Worm (Caenorhabditis elegans): ENCODE data around the gene T20D4.12.

DNA sequence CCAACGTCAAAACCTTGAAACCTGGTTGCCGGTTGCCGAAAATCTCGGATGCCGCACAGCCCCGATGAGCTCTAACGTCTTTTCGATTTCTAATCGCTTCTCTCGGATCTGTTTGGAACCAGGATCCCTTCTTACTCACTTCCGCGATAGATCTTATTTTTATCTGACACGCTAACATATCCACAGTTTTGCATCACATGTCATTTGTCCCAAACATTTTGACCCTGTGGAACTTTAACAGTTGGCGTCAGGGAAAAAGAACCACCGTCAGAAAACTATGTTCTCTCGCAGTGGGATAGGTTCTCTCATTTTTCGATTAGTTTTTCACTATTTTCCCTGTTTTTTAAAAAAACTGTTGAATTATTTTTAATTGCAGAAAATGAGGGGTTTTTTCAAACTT, 1.4 kb downstream of the T20D4.12 start, which contains the start of gene T20D4.11:
- TF ChIP-seq flt-1 (GFP tag; IDR thresholded peaks at IDR 0.05) (no peak), ama-1 (optimal IDR thresholded peaks at IDR 0.05) (no peak)
